Fruit fly (Drosophila melanogaster) whole organism, embryonic: ENCODE results near the gene Epp.
A peak's percentile ranks its signal among the peaks of the same experiment; 100 is the strongest.

Source experiments
- Atf-2 ChIP-seq: fragments of 200-800 bp; sonication (Bioruptor generic); optimal IDR thresholded peaks from 2 replicates; lab custom pipeline; 2016; ENCODE audit warnings: missing biosample characterization, missing genetic modification characterization
- BtbVII ChIP-seq: fragments of 200-800 bp; sonication (Bioruptor generic); optimal IDR thresholded peaks from 3 replicates; lab custom pipeline; 2017; ENCODE audit warnings: missing biosample characterization, mild to moderate bottlenecking, missing genetic modification characterization
- Bteb2 ChIP-seq: fragments of 200-800 bp; sonication (Bioruptor generic); optimal IDR thresholded peaks from 2 replicates; lab custom pipeline; 2016; ENCODE audit warnings: missing biosample characterization, missing genetic modification characterization
- CG10147 ChIP-seq: fragments of 200-800 bp; sonication (Bioruptor generic); optimal IDR thresholded peaks from 2 replicates; lab custom pipeline; 2019; ENCODE audit warnings: missing biosample characterization, mild to moderate bottlenecking, missing genetic modification characterization, moderate library complexity
- CG11456 ChIP-seq: fragments of 200-800 bp; sonication (Bioruptor generic); IDR thresholded peaks from 3 replicates; pipeline ENCODE4 v1.3.6; 2022; ENCODE audit warnings: missing biosample characterization, missing genetic modification characterization
- CG11696 ChIP-seq: fragments of 200-800 bp; sonication (Bioruptor generic); IDR thresholded peaks from 2 replicates; pipeline ENCODE4 v1.3.6; 2022; ENCODE audit warnings: missing biosample characterization, missing genetic modification characterization
- CG12744 ChIP-seq: fragments of 200-800 bp; sonication (Bioruptor generic); optimal IDR thresholded peaks from 2 replicates; lab custom pipeline; 2016; ENCODE audit warnings: missing biosample characterization, missing genetic modification characterization
- CG13123 ChIP-seq: fragments of 200-800 bp; sonication (Bioruptor generic); optimal IDR thresholded peaks from 2 replicates; lab custom pipeline; 2016; ENCODE audit warnings: missing biosample characterization, missing genetic modification characterization
- CG13296 ChIP-seq: fragments of 200-800 bp; sonication (Bioruptor generic); optimal IDR thresholded peaks from 3 replicates; lab custom pipeline; 2018; ENCODE audit warnings: missing biosample characterization, mild to moderate bottlenecking, missing genetic modification characterization
- CG15073 ChIP-seq: fragments of 200-800 bp; sonication (Bioruptor generic); optimal IDR thresholded peaks from 2 replicates; lab custom pipeline; 2016; ENCODE audit warnings: missing biosample characterization, missing genetic modification characterization
- CG15696 ChIP-seq: fragments of 200-800 bp; sonication (Bioruptor generic); optimal IDR thresholded peaks from 2 replicates; lab custom pipeline; 2019; ENCODE audit warnings: missing biosample characterization, mild to moderate bottlenecking, missing genetic modification characterization, moderate library complexity
- CG1602 ChIP-seq: fragments of 200-800 bp; sonication (Bioruptor generic); optimal IDR thresholded peaks from 3 replicates; lab custom pipeline; 2016; ENCODE audit warnings: missing biosample characterization, missing genetic modification characterization
- CG17829 ChIP-seq: fragments of 200-800 bp; optimal IDR thresholded peaks from 2 replicates; lab custom pipeline; 2019; ENCODE audit warnings: missing biosample characterization, mild to moderate bottlenecking, missing genetic modification characterization, moderate library complexity
- CG2120 ChIP-seq: fragments of 200-800 bp; sonication (Bioruptor generic); optimal IDR thresholded peaks from 3 replicates; lab custom pipeline; 2016; ENCODE audit warnings: missing biosample characterization, missing genetic modification characterization
- CG2199 ChIP-seq: fragments of 200-800 bp; sonication (Bioruptor generic); IDR thresholded peaks from 3 replicates; pipeline ENCODE4 v1.3.6; 2022; ENCODE audit warnings: missing biosample characterization, missing genetic modification characterization
- CG2202 ChIP-seq: fragments of 200-800 bp; sonication (Bioruptor generic); optimal IDR thresholded peaks from 2 replicates; lab custom pipeline; 2018; ENCODE audit warnings: missing biosample characterization, mild to moderate bottlenecking, missing genetic modification characterization
- CG30020 ChIP-seq: fragments of 200-800 bp; optimal IDR thresholded peaks from 2 replicates; lab custom pipeline; 2019; ENCODE audit warnings: missing biosample characterization, mild to moderate bottlenecking, missing genetic modification characterization, moderate library complexity
- CG30431 ChIP-seq: fragments of 200-800 bp; sonication (Bioruptor generic); optimal IDR thresholded peaks from 2 replicates; lab custom pipeline; 2017; ENCODE audit warnings: missing biosample characterization, missing genetic modification characterization
- CG3838 ChIP-seq: fragments of 200-800 bp; sonication (Bioruptor generic); optimal IDR thresholded peaks from 3 replicates; lab custom pipeline; 2016; ENCODE audit warnings: missing biosample characterization, missing genetic modification characterization
- Dbx ChIP-seq: fragments of 200-800 bp; sonication (Bioruptor generic); IDR thresholded peaks from 3 replicates; pipeline ENCODE4 v1.3.6; 2022; ENCODE audit warnings: missing biosample characterization, missing genetic modification characterization
- Fer1 ChIP-seq: fragments of 200-800 bp; sonication (Bioruptor generic); optimal IDR thresholded peaks from 2 replicates; lab custom pipeline; 2017; ENCODE audit warnings: missing biosample characterization, mild to moderate bottlenecking, missing genetic modification characterization
- HLH54F ChIP-seq: fragments of 200-800 bp; sonication (Bioruptor generic); optimal IDR thresholded peaks from 3 replicates; lab custom pipeline; 2016; ENCODE audit warnings: missing biosample characterization, missing genetic modification characterization
- Hand ChIP-seq: fragments of 200-800 bp; sonication (Bioruptor generic); optimal IDR thresholded peaks from 2 replicates; lab custom pipeline; 2017; ENCODE audit warnings: mild to moderate bottlenecking, missing biosample characterization, missing genetic modification reagents, missing genetic modification characterization
- Hmx ChIP-seq: fragments of 200-800 bp; sonication (Bioruptor generic); optimal IDR thresholded peaks from 2 replicates; lab custom pipeline; 2016; ENCODE audit warnings: missing biosample characterization, missing genetic modification characterization
- Med ChIP-seq: fragments of 200-800 bp; sonication (Bioruptor generic); peaks from one replicate; lab custom pipeline; 2016; ENCODE audit warnings: missing biosample characterization, missing genetic modification characterization, mild to moderate bottlenecking, inconsistent platforms, moderate library complexity
- Nf-YA ChIP-seq: fragments of 200-800 bp; sonication (Bioruptor generic); IDR thresholded peaks from 2 replicates; pipeline ENCODE4 v1.3.6; 2022; ENCODE audit warnings: missing biosample characterization, missing genetic modification characterization
- Side ChIP-seq: fragments of 200-800 bp; sonication (Bioruptor generic); optimal IDR thresholded peaks from 2 replicates; lab custom pipeline; 2016; ENCODE audit warnings: missing biosample characterization, missing genetic modification characterization
- Sin3A ChIP-seq: fragments of >200 bp; optimal IDR thresholded peaks from 2 replicates; lab custom pipeline; 2018
- Sry-δ ChIP-seq: fragments of 200-800 bp; sonication (Bioruptor generic); optimal IDR thresholded peaks from 2 replicates; lab custom pipeline; 2016; ENCODE audit warnings: missing biosample characterization, missing genetic modification characterization
- abd-A ChIP-seq: fragments of 200-800 bp; sonication (Bioruptor generic); optimal IDR thresholded peaks from 3 replicates; lab custom pipeline; 2019; ENCODE audit warnings: missing biosample characterization, mild to moderate bottlenecking, missing genetic modification characterization, moderate library complexity
- az2 ChIP-seq: fragments of 200-800 bp; sonication (Bioruptor generic); optimal IDR thresholded peaks from 3 replicates; lab custom pipeline; 2016; ENCODE audit warnings: missing biosample characterization, missing genetic modification characterization
- crp ChIP-seq, 2 experiments: fragments of 200-800 bp; sonication (Bioruptor generic); optimal IDR thresholded peaks; 2 replicates in 1 of 2; 3 replicates in 1 of 2; lab custom pipeline; 2017; ENCODE audit warnings: missing biosample characterization in 2 of 2, missing genetic modification characterization in 2 of 2, mild to moderate bottlenecking in 1 of 2, moderate library complexity in 1 of 2
- cwo ChIP-seq: fragments of 200-800 bp; sonication (Bioruptor generic); optimal IDR thresholded peaks from 3 replicates; lab custom pipeline; 2017; ENCODE audit warnings: missing biosample characterization, missing genetic modification characterization, mild to moderate bottlenecking, moderate library complexity, missing genetic modification reagents
- dmrt99B ChIP-seq: fragments of 200-800 bp; sonication (Bioruptor generic); optimal IDR thresholded peaks from 2 replicates; lab custom pipeline; 2018; ENCODE audit warnings: missing biosample characterization, mild to moderate bottlenecking, missing genetic modification characterization, moderate library complexity
- fd102C ChIP-seq: fragments of 200-800 bp; sonication (Bioruptor generic); optimal IDR thresholded peaks from 2 replicates; lab custom pipeline; 2018; ENCODE audit warnings: missing biosample characterization, mild to moderate bottlenecking, missing genetic modification characterization, moderate library complexity
- gro ChIP-seq: fragments of 200-800 bp; sonication (Bioruptor generic); optimal IDR thresholded peaks from 2 replicates; lab custom pipeline; 2016; ENCODE audit warnings: missing biosample characterization, missing genetic modification characterization
- hbn ChIP-seq: fragments of 200-800 bp; sonication (Bioruptor generic); IDR thresholded peaks from 2 replicates; pipeline ENCODE4 v1.3.6; 2022; ENCODE audit warnings: missing biosample characterization, missing genetic modification characterization; ENCODE audit not compliant: partially characterized antibody
- inv ChIP-seq: fragments of 200-800 bp; sonication (Bioruptor generic); IDR thresholded peaks from 2 replicates; pipeline ENCODE4 v1.3.6; 2022; ENCODE audit warnings: missing biosample characterization, missing genetic modification characterization; ENCODE audit not compliant: partially characterized antibody
- onecut ChIP-seq: fragments of 200-800 bp; sonication (Bioruptor generic); IDR thresholded peaks from 2 replicates; pipeline ENCODE4 v1.3.6; 2022; ENCODE audit warnings: missing biosample characterization, missing genetic modification characterization
- org-1 ChIP-seq: fragments of 200-800 bp; sonication (Bioruptor generic); optimal IDR thresholded peaks from 2 replicates; lab custom pipeline; 2017; ENCODE audit warnings: missing biosample characterization, missing genetic modification characterization
- ranshi ChIP-seq: fragments of 200-800 bp; sonication (Bioruptor generic); IDR thresholded peaks from 2 replicates; pipeline ENCODE4 v1.3.6; 2022; ENCODE audit warnings: missing biosample characterization, missing genetic modification characterization
- rib ChIP-seq: fragments of 200-800 bp; sonication (Bioruptor generic); IDR thresholded peaks from 2 replicates; pipeline ENCODE4 v1.3.6; 2022; ENCODE audit warnings: missing biosample characterization, missing genetic modification characterization
- schlank ChIP-seq: fragments of 200-800 bp; sonication (Bioruptor generic); optimal IDR thresholded peaks from 2 replicates; lab custom pipeline; 2018; ENCODE audit warnings: missing biosample characterization, mild to moderate bottlenecking, missing genetic modification characterization
- sd ChIP-seq: fragments of 200-800 bp; sonication (Bioruptor generic); optimal IDR thresholded peaks from 3 replicates; lab custom pipeline; 2018; ENCODE audit warnings: missing biosample characterization, mild to moderate bottlenecking, missing genetic modification characterization, moderate library complexity
- sna ChIP-seq: fragments of 200-800 bp; sonication (Bioruptor generic); IDR thresholded peaks from 2 replicates; pipeline ENCODE4 v1.3.6; 2022; ENCODE audit warnings: missing biosample characterization, missing genetic modification characterization; ENCODE audit not compliant: partially characterized antibody
- tll ChIP-seq, 2 experiments: fragments of 200-800 bp in 1 of 2; fragments of >200 bp in 1 of 2; sonication (Bioruptor generic) in 1 of 2; optimal IDR thresholded peaks; 2 replicates each; lab custom pipeline; 2017 to 2019; ENCODE audit warnings: missing biosample characterization in 2 of 2, missing genetic modification characterization in 2 of 2, mild to moderate bottlenecking in 1 of 2, moderate library complexity in 1 of 2
- twi ChIP-seq: fragments of 200-800 bp; optimal IDR thresholded peaks from 2 replicates; lab custom pipeline; 2019; ENCODE audit warnings: missing biosample characterization, mild to moderate bottlenecking, missing genetic modification characterization, moderate library complexity
- unpg ChIP-seq: fragments of 200-800 bp; sonication (Bioruptor generic); optimal IDR thresholded peaks from 3 replicates; lab custom pipeline; 2018; ENCODE audit warnings: missing biosample characterization, mild to moderate bottlenecking, missing genetic modification characterization, moderate library complexity
- wor ChIP-seq: fragments of 200-800 bp; sonication (Bioruptor generic); IDR thresholded peaks from 2 replicates; pipeline ENCODE4 v1.3.6; 2022; ENCODE audit warnings: missing biosample characterization, missing genetic modification characterization

Epp gene

DNA sequence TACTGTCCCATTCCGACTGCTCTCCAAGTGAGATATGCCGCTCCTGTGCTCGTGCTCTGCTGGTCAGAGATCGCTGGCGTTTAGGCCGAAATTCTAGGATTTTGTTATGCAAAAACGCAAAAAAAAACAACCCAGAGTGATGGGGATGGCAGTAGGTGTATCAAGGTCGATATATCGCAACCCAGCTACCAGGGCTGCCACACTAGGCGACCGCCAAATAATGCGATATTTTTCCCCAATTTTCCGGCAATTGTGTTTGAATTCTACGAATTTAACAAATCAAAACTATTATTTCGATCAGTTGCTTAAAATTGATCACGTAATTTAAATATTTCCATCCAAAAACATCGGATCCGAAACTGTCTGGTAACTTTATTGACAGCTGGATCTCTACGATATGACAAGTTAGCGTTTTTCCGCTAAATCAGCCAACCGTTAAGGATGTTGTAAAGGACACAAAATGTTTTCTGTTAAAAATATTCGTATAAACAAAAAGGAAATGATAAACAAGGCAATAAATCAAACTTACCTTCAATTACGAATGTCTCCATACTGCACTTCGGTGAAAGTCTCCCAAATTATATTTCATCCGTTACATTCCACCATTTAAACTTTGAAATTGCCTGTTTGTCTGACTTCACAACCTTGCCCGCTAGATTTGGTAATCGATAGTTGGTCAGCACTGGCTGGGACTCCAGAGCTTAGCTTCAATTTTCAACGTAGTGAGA lies 45.0 kb upstream of the Epp start, which contains the start of gene spas (continued):
- TF ChIP-seq CG2199 (0 out of 3 replicates have a peak, but pooled peaks have one; percentile 26), onecut (GFP tag; lab: Robert Waterston, UW) (peak; percentile 26; the same call in 1 of the 2 replicates), tll (GFP tag; optimal IDR thresholded peaks at IDR 0.05; lab: Kevin White, UChicago) (peak; percentile 40 to 92), schlank (peak; percentile 22), CG30431 (GFP tag; lab: Kevin White, UChicago) (peak; percentile 61), CG17829 (peak; percentile 62), org-1 (GFP tag; lab: Kevin White, UChicago) (peak; percentile 2), CG10147 (GFP tag; lab: Kevin White, UChicago) (no peak), HLH54F (GFP tag; lab: Kevin White, UChicago) (peak; percentile 83), hbn (GFP tag; lab: Robert Waterston, UW) (peak; percentile 94), BtbVII (GFP tag; lab: Kevin White, UChicago) (no peak), CG13123 (GFP tag; lab: Kevin White, UChicago) (peak; percentile 52), CG2120 (GFP tag; lab: Kevin White, UChicago) (peak; percentile 88), az2 (GFP tag; lab: Kevin White, UChicago) (peak; percentile 57), Dbx (GFP tag; lab: Robert Waterston, UW) (peak; percentile 72; the same call in 2 of the 3 replicates), CG15696 (tag; lab: Kevin White, UChicago) (peak; percentile 67), CG13296 (peak; percentile 37), abd-A (no peak), rib (GFP tag; lab: Robert Waterston, UW) (peak; percentile 79), ranshi (GFP tag; lab: Robert Waterston, UW) (peak; percentile 62; the same call in 1 of the 2 replicates), Med (GFP tag; lab: Kevin White, UChicago) (peak; percentile 95), unpg (GFP tag; lab: Kevin White, UChicago) (peak; percentile 59), sd (tag; lab: Kevin White, UChicago) (no peak), Hmx (GFP tag; lab: Kevin White, UChicago) (no peak), fd102C (GFP tag; lab: Kevin White, UChicago) (peak; percentile 31), wor (GFP tag; lab: Robert Waterston, UW) (peak; percentile 52; the same call in 1 of the 2 replicates), CG12744 (GFP tag; lab: Kevin White, UChicago) (peak; percentile 34), crp (GFP tag; optimal IDR thresholded peaks at IDR 0.05; lab: Kevin White, UChicago) (peak in 1 of 2 experiments; percentile 81), Fer1 (GFP tag; lab: Kevin White, UChicago) (no peak), dmrt99B (tag; lab: Kevin White, UChicago) (no peak), sna (peak; percentile 96), Sry-δ (GFP tag; lab: Kevin White, UChicago) (peak; percentile 95), Hand (GFP tag; lab: Kevin White, UChicago) (no peak), Side (GFP tag; lab: Kevin White, UChicago) (peak; percentile 40), cwo (no peak), gro (peak; percentile 14), twi (tag; lab: Kevin White, UChicago) (peak; percentile 46), CG3838 (peak; percentile 41), Atf-2 (GFP tag; lab: Kevin White, UChicago) (peak; percentile 59), Bteb2 (GFP tag; lab: Kevin White, UChicago) (peak; percentile 20), CG15073 (GFP tag; lab: Kevin White, UChicago) (peak; percentile 26), CG30020 (tag; lab: Kevin White, UChicago) (peak; percentile 65), Nf-YA (GFP tag; lab: Robert Waterston, UW) (no peak), CG11456 (GFP tag; lab: Robert Waterston, UW) (peak; percentile 82), CG11696 (GFP tag; lab: Robert Waterston, UW) (no peak), CG1602 (GFP tag; lab: Kevin White, UChicago) (peak; percentile 54), inv (GFP tag; lab: Robert Waterston, UW) (peak; percentile 95), CG2202 (tag; lab: Kevin White, UChicago) (peak; percentile 3), Sin3A (lab: Kevin White, UChicago) (peak; percentile 95)
